Fruit fly (Drosophila melanogaster) whole organism, wandering third instar larva: ENCODE results near the gene CG15020.

ENCODE experiments used
- Abd-B ChIP-seq: fragments of >200 bp; optimal IDR thresholded peaks from 2 replicates; lab custom pipeline; 2017; ENCODE audit warnings: missing biosample characterization, missing genetic modification characterization
- CG32264 ChIP-seq: fragments of 200-800 bp; sonication (Bioruptor generic); optimal IDR thresholded peaks from 2 replicates; lab custom pipeline; 2016; ENCODE audit warnings: missing biosample characterization, missing genetic modification characterization
- CrebA ChIP-seq: fragments of 200-800 bp; sonication (Bioruptor generic); optimal IDR thresholded peaks from 2 replicates; lab custom pipeline; 2016; ENCODE audit warnings: missing biosample characterization, mild to moderate bottlenecking, missing genetic modification characterization, borderline replicate concordance
- Dfd ChIP-seq: fragments of >200 bp; optimal IDR thresholded peaks from 2 replicates; lab custom pipeline; 2017; ENCODE audit warnings: missing biosample characterization, missing genetic modification characterization
- Dif ChIP-seq: fragments of 200-275, 200-300 bp; sonication (Bioruptor generic); optimal IDR thresholded peaks from 2 replicates; lab custom pipeline; 2018; ENCODE audit warnings: missing biosample characterization, missing genetic modification characterization; ENCODE audit not compliant: partially characterized antibody
- HLH106 ChIP-seq: fragments of 200-800 bp; optimal IDR thresholded peaks from 3 replicates; lab custom pipeline; 2019; ENCODE audit warnings: missing biosample characterization, mild to moderate bottlenecking, missing genetic modification characterization, moderate library complexity
- Hr78 ChIP-seq: fragments of >200 bp; optimal IDR thresholded peaks from 2 replicates; lab custom pipeline; 2017; ENCODE audit warnings: missing biosample characterization, missing genetic modification characterization
- Hr83 ChIP-seq: fragments of 200-300 bp; sonication (Bioruptor generic); optimal IDR thresholded peaks from 2 replicates; lab custom pipeline; 2016; ENCODE audit warnings: missing biosample characterization, mild to moderate bottlenecking, missing genetic modification characterization, moderate library complexity; ENCODE audit not compliant: poor library complexity, severe bottlenecking
- Jra ChIP-seq: sonication (Bioruptor generic); optimal IDR thresholded peaks from 2 replicates; lab custom pipeline; 2016; ENCODE audit warnings: missing biosample characterization, missing genetic modification characterization
- Mio ChIP-seq: sonication (Bioruptor generic); optimal IDR thresholded peaks from 2 replicates; lab custom pipeline; 2016; ENCODE audit warnings: missing biosample characterization, missing genetic modification characterization
- Myc ChIP-seq: fragments of >200 bp; optimal IDR thresholded peaks from 2 replicates; lab custom pipeline; 2017
- N ChIP-seq: fragments of >200 bp; optimal IDR thresholded peaks from 2 replicates; lab custom pipeline; 2018; ENCODE audit warnings: missing biosample characterization, missing external identifiers, missing genetic modification characterization
- OdsH ChIP-seq: fragments of 200-800 bp; sonication (Bioruptor generic); optimal IDR thresholded peaks from 2 replicates; lab custom pipeline; 2016; ENCODE audit warnings: missing biosample characterization, mild to moderate bottlenecking, missing genetic modification characterization
- Rel ChIP-seq, 2 experiments: fragments of 200-800 bp; sonication (Bioruptor generic) in 1 of 2; optimal IDR thresholded peaks; 2 replicates in 1 of 2; 3 replicates in 1 of 2; lab custom pipeline; 2016 to 2019; ENCODE audit warnings: mild to moderate bottlenecking in 2 of 2, missing biosample characterization in 2 of 2, missing genetic modification characterization in 2 of 2, moderate library complexity in 1 of 2
- Sp1 ChIP-seq: fragments of 200-800 bp; sonication (Bioruptor generic); optimal IDR thresholded peaks from 3 replicates; lab custom pipeline; 2019; ENCODE audit warnings: missing biosample characterization, mild to moderate bottlenecking, missing genetic modification characterization, moderate library complexity
- Vsx2 ChIP-seq: fragments of 200-300, 225-300 bp; sonication (Bioruptor generic); optimal IDR thresholded peaks from 2 replicates; lab custom pipeline; 2018; ENCODE audit warnings: missing biosample characterization, missing genetic modification characterization; ENCODE audit not compliant: partially characterized antibody
- br ChIP-seq: fragments of 200-800 bp; sonication (Bioruptor generic); optimal IDR thresholded peaks from 2 replicates; lab custom pipeline; 2016; ENCODE audit warnings: missing biosample characterization, missing genetic modification characterization
- brk ChIP-seq: fragments of 200-800 bp; sonication (Bioruptor generic); optimal IDR thresholded peaks from 2 replicates; lab custom pipeline; 2016; ENCODE audit warnings: missing biosample characterization, mild to moderate bottlenecking, missing genetic modification characterization
- dmrt93B ChIP-seq: fragments of 200-800 bp; sonication (Bioruptor generic); optimal IDR thresholded peaks from 2 replicates; lab custom pipeline; 2018; ENCODE audit warnings: missing biosample characterization, mild to moderate bottlenecking, missing genetic modification characterization
- dsf ChIP-seq: sonication (Bioruptor generic); optimal IDR thresholded peaks from 2 replicates; lab custom pipeline; 2016; ENCODE audit warnings: missing biosample characterization, missing genetic modification characterization, borderline replicate concordance
- ey ChIP-seq: fragments of 200-800 bp; sonication (Bioruptor generic); optimal IDR thresholded peaks from 2 replicates; lab custom pipeline; 2016; ENCODE audit warnings: missing biosample characterization, missing genetic modification characterization
- fru ChIP-seq: fragments of 200-800 bp; sonication (Bioruptor generic); optimal IDR thresholded peaks from 3 replicates; lab custom pipeline; 2016; ENCODE audit warnings: missing biosample characterization, mild to moderate bottlenecking, missing genetic modification characterization
- h ChIP-seq: fragments of 200-800 bp; sonication (Bioruptor generic); optimal IDR thresholded peaks from 3 replicates; lab custom pipeline; 2016; ENCODE audit warnings: missing biosample characterization, mild to moderate bottlenecking, missing genetic modification characterization
- lola ChIP-seq: fragments of >200 bp; optimal IDR thresholded peaks from 2 replicates; lab custom pipeline; 2017; ENCODE audit warnings: missing biosample characterization, missing genetic modification characterization
- psq ChIP-seq: fragments of 200-800 bp; sonication (Bioruptor generic); optimal IDR thresholded peaks from 3 replicates; lab custom pipeline; 2017; ENCODE audit warnings: missing biosample characterization, mild to moderate bottlenecking, missing genetic modification characterization, moderate library complexity
- rgr ChIP-seq: fragments of 200-800 bp; sonication (Bioruptor generic); optimal IDR thresholded peaks from 3 replicates; lab custom pipeline; 2016; ENCODE audit warnings: missing biosample characterization, mild to moderate bottlenecking, missing genetic modification characterization
- sage ChIP-seq: fragments of 200-800 bp; sonication (Bioruptor generic); optimal IDR thresholded peaks from 2 replicates; lab custom pipeline; 2016; ENCODE audit warnings: missing biosample characterization, mild to moderate bottlenecking, missing genetic modification characterization
- woc ChIP-seq: sonication (Bioruptor generic); optimal IDR thresholded peaks from 2 replicates; lab custom pipeline; 2016; ENCODE audit warnings: missing biosample characterization, mild to moderate bottlenecking, missing genetic modification characterization

The CG15020 gene

dm6 chr3L:4383543-4384325, 37.7 kb upstream of the CG15020 start:
- no peak for TF ChIP-seq lola (GFP tag; lab: Kevin White, UChicago)
- no peak for TF ChIP-seq HLH106 (tag; lab: Kevin White, UChicago)
- peak; percentile 39 for TF ChIP-seq woc
- no peak for TF ChIP-seq CrebA (GFP tag; lab: Kevin White, UChicago)
- no peak for TF ChIP-seq Sp1 (GFP tag; lab: Kevin White, UChicago)
- TF ChIP-seq sage (GFP tag; lab: Kevin White, UChicago) = no peak
- TF ChIP-seq dmrt93B = peak; percentile 18
- TF ChIP-seq Myc (lab: Kevin White, UChicago) = peak; percentile 87
- TF ChIP-seq Hr83 (GFP tag; lab: Kevin White, UChicago) = no peak
- no peak for TF ChIP-seq Dfd (GFP tag; lab: Kevin White, UChicago)

dm6 chr3L:4384326-4384662, 37.2 kb upstream of the CG15020 start, which contains the start of gene slow:
TSS of gene slow (plus strand) at chr3L:4384442.
- TF ChIP-seq Hr78 (GFP tag; lab: Kevin White, UChicago) (no peak), Abd-B (no peak), Rel (GFP tag; optimal IDR thresholded peaks at IDR 0.05; lab: Kevin White, UChicago) (no peak), Rel (tag; optimal IDR thresholded peaks at IDR 0.05; lab: Kevin White, UChicago) (peak; percentile 35), dmrt93B (no peak), lola (GFP tag; lab: Kevin White, UChicago) (no peak)
- TF ChIP-seq, all 38 proteins: peak for 1

- TF ChIP-seq Abd-B = no peak
- TF ChIP-seq ey (GFP tag; lab: Kevin White, UChicago) = no peak
- TF ChIP-seq OdsH (GFP tag; lab: Kevin White, UChicago) = no peak
- no peak for TF ChIP-seq brk (GFP tag; lab: Kevin White, UChicago)
- no peak for TF ChIP-seq lola (GFP tag; lab: Kevin White, UChicago)
- TF ChIP-seq CrebA (GFP tag; lab: Kevin White, UChicago) = no peak
- TF ChIP-seq Jra (GFP tag; lab: Kevin White, UChicago) = no peak
- TF ChIP-seq Dfd (GFP tag; lab: Kevin White, UChicago) = no peak
- TF ChIP-seq CG32264 (GFP tag; lab: Kevin White, UChicago) = no peak
- TF ChIP-seq dsf (GFP tag; lab: Kevin White, UChicago) = no peak
- no peak for TF ChIP-seq fru (GFP tag; lab: Kevin White, UChicago)
- no peak for TF ChIP-seq Mio (GFP tag; lab: Kevin White, UChicago)
- no peak for TF ChIP-seq N
- TF ChIP-seq psq = no peak
- TF ChIP-seq Rel (GFP tag; optimal IDR thresholded peaks at IDR 0.05; lab: Kevin White, UChicago) = no peak
- TF ChIP-seq Rel (tag; optimal IDR thresholded peaks at IDR 0.05; lab: Kevin White, UChicago) = no peak
- no peak for TF ChIP-seq h
- TF ChIP-seq woc = no peak
- TF ChIP-seq, all 38 proteins: peak for 0
Measured at dm6 chr3L:4388215-4388614, 33.2 kb upstream of the CG15020 start.

- TF ChIP-seq lola (GFP tag; lab: Kevin White, UChicago) = no peak
- peak; percentile 39 for TF ChIP-seq h
- TF ChIP-seq dsf (GFP tag; lab: Kevin White, UChicago) = no peak
- peak; percentile 15 for TF ChIP-seq ey (GFP tag; lab: Kevin White, UChicago)
Measured at dm6 chr3L:4389104-4389503, 32.4 kb upstream of the CG15020 start.

dm6 chr3L:4392851-4393250, 28.6 kb upstream of the CG15020 start:
- TF ChIP-seq rgr (GFP tag; lab: Kevin White, UChicago) (no peak), Dif (GFP tag; lab: Kevin White, UChicago) (no peak), br (GFP tag; lab: Kevin White, UChicago) (no peak), Dfd (GFP tag; lab: Kevin White, UChicago) (no peak), Hr78 (GFP tag; lab: Kevin White, UChicago) (no peak)

dm6 chr3L:4393642-4394041, 27.8 kb upstream of the CG15020 start:
- no peak for TF ChIP-seq Dfd (GFP tag; lab: Kevin White, UChicago)
- no peak for TF ChIP-seq dmrt93B
- TF ChIP-seq sage (GFP tag; lab: Kevin White, UChicago) = no peak
- no peak for TF ChIP-seq Vsx2
- no peak for TF ChIP-seq h
